Fruit fly (Drosophila melanogaster) whole organism, wandering third instar larva: ENCODE results near the gene CG4287.

Source experiments
- Abd-B ChIP-seq: fragments of >200 bp; optimal IDR thresholded peaks from 2 replicates; lab custom pipeline; 2017; ENCODE audit warnings: missing biosample characterization, missing genetic modification characterization
- CG32264 ChIP-seq: fragments of 200-800 bp; sonication (Bioruptor generic); optimal IDR thresholded peaks from 2 replicates; lab custom pipeline; 2016; ENCODE audit warnings: missing biosample characterization, missing genetic modification characterization
- CrebA ChIP-seq: fragments of 200-800 bp; sonication (Bioruptor generic); optimal IDR thresholded peaks from 2 replicates; lab custom pipeline; 2016; ENCODE audit warnings: missing biosample characterization, mild to moderate bottlenecking, missing genetic modification characterization, borderline replicate concordance
- Dfd ChIP-seq: fragments of >200 bp; optimal IDR thresholded peaks from 2 replicates; lab custom pipeline; 2017; ENCODE audit warnings: missing biosample characterization, missing genetic modification characterization
- Dif ChIP-seq: fragments of 200-275, 200-300 bp; sonication (Bioruptor generic); optimal IDR thresholded peaks from 2 replicates; lab custom pipeline; 2018; ENCODE audit warnings: missing biosample characterization, missing genetic modification characterization; ENCODE audit not compliant: partially characterized antibody
- GATAd ChIP-seq: sonication (Bioruptor generic); optimal IDR thresholded peaks from 2 replicates; lab custom pipeline; 2016; ENCODE audit warnings: missing biosample characterization, missing genetic modification characterization
- Hnf4 ChIP-seq: fragments of 200-800 bp; sonication (Bioruptor generic); optimal IDR thresholded peaks from 2 replicates; lab custom pipeline; 2016; ENCODE audit warnings: missing biosample characterization, mild to moderate bottlenecking, missing genetic modification characterization
- Hr83 ChIP-seq: fragments of 200-300 bp; sonication (Bioruptor generic); optimal IDR thresholded peaks from 2 replicates; lab custom pipeline; 2016; ENCODE audit warnings: missing biosample characterization, mild to moderate bottlenecking, missing genetic modification characterization, moderate library complexity; ENCODE audit not compliant: poor library complexity, severe bottlenecking
- Jra ChIP-seq: sonication (Bioruptor generic); optimal IDR thresholded peaks from 2 replicates; lab custom pipeline; 2016; ENCODE audit warnings: missing biosample characterization, missing genetic modification characterization
- Mio ChIP-seq: sonication (Bioruptor generic); optimal IDR thresholded peaks from 2 replicates; lab custom pipeline; 2016; ENCODE audit warnings: missing biosample characterization, missing genetic modification characterization
- Myc ChIP-seq: fragments of >200 bp; optimal IDR thresholded peaks from 2 replicates; lab custom pipeline; 2017
- N ChIP-seq: fragments of >200 bp; optimal IDR thresholded peaks from 2 replicates; lab custom pipeline; 2018; ENCODE audit warnings: missing biosample characterization, missing external identifiers, missing genetic modification characterization
- Rel ChIP-seq, 2 experiments: fragments of 200-800 bp; sonication (Bioruptor generic) in 1 of 2; optimal IDR thresholded peaks; 2 replicates in 1 of 2; 3 replicates in 1 of 2; lab custom pipeline; 2016 to 2019; ENCODE audit warnings: mild to moderate bottlenecking in 2 of 2, missing biosample characterization in 2 of 2, missing genetic modification characterization in 2 of 2, moderate library complexity in 1 of 2
- Sp1 ChIP-seq: fragments of 200-800 bp; sonication (Bioruptor generic); optimal IDR thresholded peaks from 3 replicates; lab custom pipeline; 2019; ENCODE audit warnings: missing biosample characterization, mild to moderate bottlenecking, missing genetic modification characterization, moderate library complexity
- Vsx2 ChIP-seq: fragments of 200-300, 225-300 bp; sonication (Bioruptor generic); optimal IDR thresholded peaks from 2 replicates; lab custom pipeline; 2018; ENCODE audit warnings: missing biosample characterization, missing genetic modification characterization; ENCODE audit not compliant: partially characterized antibody
- br ChIP-seq: fragments of 200-800 bp; sonication (Bioruptor generic); optimal IDR thresholded peaks from 2 replicates; lab custom pipeline; 2016; ENCODE audit warnings: missing biosample characterization, missing genetic modification characterization
- dl ChIP-seq, 2 experiments: fragments of 175-275, 200-275 bp in 1 of 2; fragments of 200-275 bp in 1 of 2; sonication (Bioruptor generic); optimal IDR thresholded peaks; lab custom pipeline; 2018; ENCODE audit warnings: mild to moderate bottlenecking in 2 of 2, missing biosample characterization in 2 of 2, missing genetic modification characterization in 2 of 2, moderate library complexity in 2 of 2; ENCODE audit not compliant: partially characterized antibody in 2 of 2, insufficient read depth in 1 of 2
- dsf ChIP-seq: sonication (Bioruptor generic); optimal IDR thresholded peaks from 2 replicates; lab custom pipeline; 2016; ENCODE audit warnings: missing biosample characterization, missing genetic modification characterization, borderline replicate concordance
- ey ChIP-seq: fragments of 200-800 bp; sonication (Bioruptor generic); optimal IDR thresholded peaks from 2 replicates; lab custom pipeline; 2016; ENCODE audit warnings: missing biosample characterization, missing genetic modification characterization
- fru ChIP-seq: fragments of 200-800 bp; sonication (Bioruptor generic); optimal IDR thresholded peaks from 3 replicates; lab custom pipeline; 2016; ENCODE audit warnings: missing biosample characterization, mild to moderate bottlenecking, missing genetic modification characterization
- jim ChIP-seq: fragments of 175-275, 200-325 bp; sonication (Bioruptor generic); optimal IDR thresholded peaks from 2 replicates; lab custom pipeline; 2016; ENCODE audit warnings: missing biosample characterization, mild to moderate bottlenecking, missing genetic modification characterization
- lola ChIP-seq: fragments of >200 bp; optimal IDR thresholded peaks from 2 replicates; lab custom pipeline; 2017; ENCODE audit warnings: missing biosample characterization, missing genetic modification characterization
- psq ChIP-seq: fragments of 200-800 bp; sonication (Bioruptor generic); optimal IDR thresholded peaks from 3 replicates; lab custom pipeline; 2017; ENCODE audit warnings: missing biosample characterization, mild to moderate bottlenecking, missing genetic modification characterization, moderate library complexity
- rgr ChIP-seq: fragments of 200-800 bp; sonication (Bioruptor generic); optimal IDR thresholded peaks from 3 replicates; lab custom pipeline; 2016; ENCODE audit warnings: missing biosample characterization, mild to moderate bottlenecking, missing genetic modification characterization
- sage ChIP-seq: fragments of 200-800 bp; sonication (Bioruptor generic); optimal IDR thresholded peaks from 2 replicates; lab custom pipeline; 2016; ENCODE audit warnings: missing biosample characterization, mild to moderate bottlenecking, missing genetic modification characterization
- sv ChIP-seq: fragments of 200-800 bp; sonication (Bioruptor generic); optimal IDR thresholded peaks from 3 replicates; lab custom pipeline; 2016; ENCODE audit warnings: missing biosample characterization, missing genetic modification characterization
- tai ChIP-seq: sonication (Bioruptor generic); optimal IDR thresholded peaks from 2 replicates; lab custom pipeline; 2016; ENCODE audit warnings: missing biosample characterization, missing genetic modification characterization
- usp ChIP-seq: fragments of >200 bp; optimal IDR thresholded peaks from 2 replicates; lab custom pipeline; 2017; ENCODE audit warnings: missing biosample characterization, missing genetic modification characterization

CG4287 gene

DNA sequence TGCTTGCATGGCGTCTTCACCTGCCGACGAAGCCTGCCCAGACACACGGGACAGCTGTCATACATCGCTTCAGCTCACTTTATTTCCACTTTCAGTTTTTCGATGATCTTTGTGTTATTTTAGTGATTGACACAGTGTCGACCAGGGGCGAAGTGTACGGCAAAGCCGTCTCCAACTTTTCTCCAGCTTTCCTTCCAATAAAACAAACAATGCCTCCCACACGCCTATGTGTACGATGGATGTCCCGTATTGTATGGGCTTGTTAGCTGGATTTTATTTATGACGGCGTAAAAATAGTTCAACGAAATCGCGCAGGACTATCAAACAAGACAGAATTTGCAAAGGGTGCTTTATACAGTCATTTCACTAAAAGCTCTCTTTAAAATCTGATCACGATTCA is 12.8 kb downstream of the CG4287 start, which contains the start of the genes CG31088 and CG46383:
Gene CG31088 (minus strand): TSS at position 101 of the 400 bp plus-strand sequence.
Gene CG46383 (minus strand): TSS at position 101 of the 400 bp plus-strand sequence.
- TF ChIP-seq Dif (GFP tag; lab: Kevin White, UChicago), result no peak
- no peak for TF ChIP-seq dl (GFP tag; optimal IDR thresholded peaks at IDR 0.05; lab: Kevin White, UChicago; ENCODE audit: insufficient read depth in 1 of 2, partially characterized antibody in 2 of 2)
- TF ChIP-seq dsf (GFP tag; lab: Kevin White, UChicago), result no peak
- TF ChIP-seq br, result no peak
- TF ChIP-seq fru (GFP tag; lab: Kevin White, UChicago), result no peak
- TF ChIP-seq jim (GFP tag; lab: Kevin White, UChicago), result no peak
- no peak for TF ChIP-seq Mio (GFP tag; lab: Kevin White, UChicago)
- TF ChIP-seq Hnf4 (GFP tag; lab: Kevin White, UChicago), result no peak
- TF ChIP-seq N (GFP tag; lab: Kevin White, UChicago), result no peak
- TF ChIP-seq usp (GFP tag; lab: Kevin White, UChicago), result no peak
- no peak for TF ChIP-seq CrebA

DNA sequence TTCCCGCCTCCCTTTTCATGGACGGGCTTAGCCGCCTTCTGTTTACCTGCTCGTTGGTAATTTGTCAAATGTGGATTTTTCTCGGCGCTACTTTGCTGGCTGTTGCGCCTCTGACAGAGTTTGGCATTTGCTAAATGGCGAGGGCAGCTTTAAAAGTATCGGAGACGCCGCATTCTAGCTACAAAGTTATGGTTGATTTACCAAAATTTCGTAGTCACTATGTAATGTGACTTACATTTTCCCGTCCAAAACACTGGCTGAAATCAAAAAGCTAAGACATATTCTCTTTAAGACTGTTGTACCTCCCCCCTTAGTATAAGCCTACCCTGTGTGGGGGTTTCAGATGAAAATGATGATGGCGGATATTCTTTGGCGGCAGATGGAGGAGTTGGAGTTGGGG is 16.1 kb downstream of the CG4287 start:
- TF ChIP-seq tai (no peak), N (GFP tag; lab: Kevin White, UChicago) (no peak), psq (no peak), Hr83 (no peak), sage (no peak), Abd-B (GFP tag; lab: Kevin White, UChicago) (no peak), Jra (GFP tag; lab: Kevin White, UChicago) (no peak), Sp1 (GFP tag; lab: Kevin White, UChicago) (no peak), fru (GFP tag; lab: Kevin White, UChicago) (no peak), sv (no peak), Dif (GFP tag; lab: Kevin White, UChicago) (no peak), Rel (GFP tag; optimal IDR thresholded peaks at IDR 0.05; lab: Kevin White, UChicago) (no peak), Rel (tag; optimal IDR thresholded peaks at IDR 0.05; lab: Kevin White, UChicago) (no peak)

DNA sequence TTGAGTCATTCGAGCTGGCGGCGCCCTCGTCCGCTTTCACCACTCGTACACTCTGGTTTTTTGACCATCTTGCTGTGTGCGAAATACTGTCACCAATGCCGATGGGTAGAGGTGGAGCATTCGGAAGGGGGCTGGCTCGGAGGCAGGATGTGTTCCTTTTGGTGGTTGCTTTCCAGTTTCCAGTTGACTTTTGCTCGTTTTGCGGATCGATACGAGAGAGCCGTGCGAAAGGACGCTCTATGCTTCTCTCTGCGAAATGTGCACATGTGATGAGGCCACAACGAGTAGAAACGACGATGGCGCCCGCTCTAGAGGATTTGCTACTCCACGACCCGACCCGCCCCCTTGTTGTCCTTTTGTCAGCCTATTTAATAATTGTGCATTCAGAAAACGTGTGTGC is 26.0 kb downstream of the CG4287 start:
- TF ChIP-seq sv (no peak), Jra (GFP tag; lab: Kevin White, UChicago) (no peak), Mio (GFP tag; lab: Kevin White, UChicago) (no peak), Sp1 (GFP tag; lab: Kevin White, UChicago) (no peak), psq (no peak), Dif (GFP tag; lab: Kevin White, UChicago) (no peak), jim (GFP tag; lab: Kevin White, UChicago) (no peak), GATAd (GFP tag; lab: Kevin White, UChicago) (no peak), Dfd (GFP tag; lab: Kevin White, UChicago) (no peak), ey (GFP tag; lab: Kevin White, UChicago) (no peak), CG32264 (no peak)

DNA sequence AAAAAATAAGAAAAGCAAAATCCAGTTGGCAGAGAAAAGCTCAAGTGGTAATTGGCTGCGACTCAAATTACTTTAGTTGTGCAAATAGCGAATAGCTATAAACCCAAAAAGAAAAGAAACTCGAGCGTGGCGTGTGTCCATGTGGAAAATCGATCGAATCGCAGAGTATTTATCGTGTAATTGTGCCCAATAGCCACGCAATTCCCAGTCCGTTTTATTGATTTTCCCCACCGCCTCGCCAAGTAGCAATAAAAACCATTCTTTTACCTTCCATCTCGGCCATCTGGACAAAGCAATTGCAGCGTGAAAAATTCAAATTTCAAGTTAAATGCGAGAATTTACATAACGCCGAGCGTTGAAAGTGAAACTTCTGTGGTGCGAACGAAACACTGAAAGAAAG is 28.1 kb downstream of the CG4287 start:
- no peak for TF ChIP-seq Mio (GFP tag; lab: Kevin White, UChicago)
- no peak for TF ChIP-seq lola (GFP tag; lab: Kevin White, UChicago)
- no peak for TF ChIP-seq Sp1 (GFP tag; lab: Kevin White, UChicago)

DNA sequence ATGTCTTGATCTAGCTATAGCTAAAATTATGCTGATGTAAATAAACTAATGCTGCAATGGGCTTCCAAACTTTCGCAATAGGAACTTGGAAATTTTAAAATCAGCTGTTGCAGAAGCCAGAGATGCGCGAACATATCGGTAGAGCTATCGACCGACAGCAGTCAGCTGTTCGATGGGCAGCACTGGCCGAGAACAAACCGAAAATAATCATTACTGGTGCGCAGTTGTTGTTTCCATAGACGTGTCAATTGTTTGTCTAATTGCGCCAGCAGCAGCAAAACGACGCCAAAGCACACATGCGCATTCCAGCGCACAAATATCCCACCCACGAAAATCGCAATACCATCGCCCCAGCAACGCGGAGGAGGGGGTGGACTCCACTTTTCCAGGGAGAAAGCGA is 28.7 kb downstream of the CG4287 start, which contains the start of gene Sap47:
Gene Sap47 (plus strand): TSS at position 149 of the 400 bp plus-strand sequence.
- TF ChIP-seq N (GFP tag; lab: Kevin White, UChicago), result no peak
- TF ChIP-seq rgr (GFP tag; lab: Kevin White, UChicago), result peak; percentile 27
- TF ChIP-seq Vsx2 (GFP tag; lab: Kevin White, UChicago), result peak; percentile 55
- TF ChIP-seq sage, result peak; percentile 11

DNA sequence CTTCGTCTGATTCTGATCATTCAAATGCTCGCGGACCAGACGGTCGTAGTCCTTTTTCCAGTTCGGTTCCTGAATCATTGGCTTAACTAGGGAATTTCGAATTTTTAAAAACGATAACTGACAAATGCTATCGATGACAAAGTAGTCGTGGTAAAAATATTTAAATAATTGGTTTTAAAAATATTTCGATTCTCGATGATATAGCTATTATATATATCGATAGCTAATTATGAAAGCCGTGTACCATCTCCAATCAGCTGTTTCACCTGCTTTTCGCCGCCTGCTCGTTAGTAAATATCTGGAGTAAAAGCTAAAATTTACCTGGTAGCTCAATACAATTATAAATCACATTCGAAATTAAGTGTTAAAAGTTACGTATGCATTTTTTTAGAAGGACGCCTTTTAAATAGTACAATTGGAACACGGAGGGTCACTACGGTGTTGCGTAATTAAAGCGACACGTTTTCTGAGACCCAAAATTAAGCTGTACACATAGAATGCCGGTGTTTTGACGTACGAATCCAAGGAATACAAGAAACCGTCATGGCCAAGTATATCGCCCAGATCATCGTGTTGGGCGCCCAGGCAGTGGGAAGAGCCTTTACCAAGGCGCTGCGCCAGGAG is 29.9 kb downstream of the CG4287 start, which contains the start of the genes CG5478 and blp:
Gene CG5478 (minus strand): TSS at position 126 of the 624 bp plus-strand sequence.
Gene blp (plus strand): TSS at position 239 of the 624 bp plus-strand sequence.
- TF ChIP-seq br (no peak), Myc (lab: Kevin White, UChicago) (no peak), Dif (GFP tag; lab: Kevin White, UChicago) (no peak), dl (GFP tag; optimal IDR thresholded peaks at IDR 0.05; lab: Kevin White, UChicago; ENCODE audit: insufficient read depth in 1 of 2, partially characterized antibody in 2 of 2) (no peak), usp (GFP tag; lab: Kevin White, UChicago) (no peak), Vsx2 (GFP tag; lab: Kevin White, UChicago) (peak; percentile 87), sage (peak; percentile 34), fru (GFP tag; lab: Kevin White, UChicago) (no peak), Hnf4 (GFP tag; lab: Kevin White, UChicago) (no peak), Abd-B (GFP tag; lab: Kevin White, UChicago) (no peak)
- TF ChIP-seq, all 38 proteins: peak for 2
